Worm (Caenorhabditis elegans): ENCODE results near the gene cox-18.
A peak's percentile ranks its signal among the peaks of the same experiment; 100 is the strongest.

cox-18 gene

ce11 chrIV:1065569-1065968 is 31.7 kb upstream of the cox-18 start (continued):
- TF ChIP-seq aly-2 (tag; optimal IDR thresholded peaks at IDR 0.05) (no peak), vab-7 (GFP tag; IDR thresholded peaks at IDR 0.05) (no peak), spr-1 (tag; optimal IDR thresholded peaks at IDR 0.05) (no peak), rbr-2 (tag; optimal IDR thresholded peaks at IDR 0.05) (no peak), ceh-62 (tag; optimal IDR thresholded peaks at IDR 0.05) (no peak), unc-39 (tag; optimal IDR thresholded peaks at IDR 0.05) (no peak), zfp-2 (tag; optimal IDR thresholded peaks at IDR 0.05) (no peak), jun-1 (tag; optimal IDR thresholded peaks at IDR 0.05) (no peak), pqm-1 (tag; optimal IDR thresholded peaks at IDR 0.05) (no peak), duxl-1 (tag; optimal IDR thresholded peaks at IDR 0.05; ENCODE audit: poor library complexity) (peak; percentile 9), set-16 (GFP tag; IDR thresholded peaks at IDR 0.05) (peak; percentile 74), zfp-3 (GFP tag; conservative IDR thresholded peaks at IDR 0.05) (no peak), ceh-82 (tag; optimal IDR thresholded peaks at IDR 0.05) (no peak), php-3 (GFP tag; IDR thresholded peaks at IDR 0.05) (no peak), T26A8.4 (GFP tag; IDR thresholded peaks at IDR 0.05) (peak; percentile 43)

ce11 chrIV:1067430-1067829 is 29.8 kb upstream of the cox-18 start, which contains the start of gene znf-782:
Gene znf-782, minus strand, starts transcription at chrIV:1067525.
- no peak for TF ChIP-seq skn-1 (tag; optimal IDR thresholded peaks at IDR 0.05)
- no peak for TF ChIP-seq lir-3 (tag; optimal IDR thresholded peaks at IDR 0.05)
- TF ChIP-seq hlh-11 (tag; optimal IDR thresholded peaks at IDR 0.05), result peak; percentile 95
- no peak for TF ChIP-seq sdz-12 (GFP tag; optimal IDR thresholded peaks at IDR 0.05)
- no peak for TF ChIP-seq tra-1 (GFP tag; IDR thresholded peaks at IDR 0.05)
- TF ChIP-seq nhr-41 (GFP tag; IDR thresholded peaks at IDR 0.05), result 0 out of 2 replicates have a peak, but pooled peaks have one; percentile 27
- peak; percentile 2 for TF ChIP-seq spr-3 (GFP tag; optimal IDR thresholded peaks at IDR 0.05)
- TF ChIP-seq unc-130 (GFP tag; optimal IDR thresholded peaks at IDR 0.05), result no peak
- peak; percentile 67 for TF ChIP-seq saeg-2 (GFP tag; IDR thresholded peaks at IDR 0.05)
- TF ChIP-seq cey-2 (tag; optimal IDR thresholded peaks at IDR 0.05; ENCODE audit: borderline replicate concordance, insufficient read depth), result no peak
- peak; percentile 65 for TF ChIP-seq F37D6.2 (tag; optimal IDR thresholded peaks at IDR 0.05)
- peak; percentile 59 for TF ChIP-seq T26A8.4 (GFP tag; IDR thresholded peaks at IDR 0.05)
- TF ChIP-seq php-3 (GFP tag; IDR thresholded peaks at IDR 0.05), result peak; percentile 67
- TF ChIP-seq fkh-10 (GFP tag; optimal IDR thresholded peaks at IDR 0.05), result no peak
- TF ChIP-seq madf-9 (GFP tag; conservative IDR thresholded peaks at IDR 0.05), result peak; percentile 95
- TF ChIP-seq nhr-42 (GFP tag; IDR thresholded peaks at IDR 0.05), result no peak
- TF ChIP-seq lin-15B (tag; optimal IDR thresholded peaks at IDR 0.05), result no peak
- TF ChIP-seq ceh-28 (tag; optimal IDR thresholded peaks at IDR 0.05), result no peak
- no peak for TF ChIP-seq F10B5.3 (tag; optimal IDR thresholded peaks at IDR 0.05)
- no peak for TF ChIP-seq egl-27 (tag; optimal IDR thresholded peaks at IDR 0.05)
- TF ChIP-seq fos-1 (tag; optimal IDR thresholded peaks at IDR 0.05), result no peak
- TF ChIP-seq zfp-2 (tag; optimal IDR thresholded peaks at IDR 0.05), result no peak
- no peak for TF ChIP-seq F49E8.2 (tag; optimal IDR thresholded peaks at IDR 0.05; ENCODE audit: borderline replicate concordance)
- TF ChIP-seq snpc-1.2 (GFP tag; IDR thresholded peaks at IDR 0.05), result 0 out of 2 replicates have a peak, but pooled peaks have one; percentile 44
- no peak for TF ChIP-seq ceh-82 (tag; optimal IDR thresholded peaks at IDR 0.05)
- peak; percentile 82 for TF ChIP-seq hmg-1.1 (GFP tag; IDR thresholded peaks at IDR 0.05)
- TF ChIP-seq dpl-1 (GFP tag; optimal IDR thresholded peaks at IDR 0.05), result no peak
- TF ChIP-seq egl-43 (GFP tag; IDR thresholded peaks at IDR 0.05), result peak; percentile 80
- no peak for TF ChIP-seq ceh-62 (tag; optimal IDR thresholded peaks at IDR 0.05)
- no peak for TF ChIP-seq madf-5 (GFP tag; IDR thresholded peaks at IDR 0.05)
- TF ChIP-seq mdl-1 (tag; optimal IDR thresholded peaks at IDR 0.05), result peak; percentile 11 to 56
- TF ChIP-seq nhr-6 (tag; optimal IDR thresholded peaks at IDR 0.05), result peak; percentile 15
- TF ChIP-seq daf-19 (GFP tag; conservative IDR thresholded peaks at IDR 0.05), result no peak
- no peak for TF ChIP-seq ztf-7 (tag; optimal IDR thresholded peaks at IDR 0.05)
- TF ChIP-seq unc-39 (tag; optimal IDR thresholded peaks at IDR 0.05), result no peak
- TF ChIP-seq gei-8 (GFP tag; optimal IDR thresholded peaks at IDR 0.05), result no peak
- peak; percentile 35 for TF ChIP-seq nhr-102 (tag; optimal IDR thresholded peaks at IDR 0.05)
- TF ChIP-seq lin-38 (GFP tag; IDR thresholded peaks at IDR 0.05), result peak; percentile 30; the same call in 1 of the 2 replicates
- no peak for TF ChIP-seq vab-7 (GFP tag; IDR thresholded peaks at IDR 0.05)
- no peak for TF ChIP-seq Y105C5A.15 (GFP tag; IDR thresholded peaks at IDR 0.05)
- TF ChIP-seq Y48G9A.11 (GFP tag; IDR thresholded peaks at IDR 0.05), result no peak
- TF ChIP-seq ces-1 (GFP tag; optimal IDR thresholded peaks at IDR 0.05), result no peak
